Fruit fly (Drosophila melanogaster): Measurements from ENCODE around the gene Prosbeta3.

Gene Prosbeta3

dm6 chr3R:9047561-9048465 lies 41.8 kb upstream of the Prosbeta3 start, which contains the start of gene Rel (continued):
- TF ChIP-seq MESR4 (GFP tag; optimal IDR thresholded peaks at IDR 0.05) (peak; percentile 27), CG11085 (GFP tag; IDR thresholded peaks at IDR 0.05) (no peak), z (GFP tag; IDR thresholded peaks at IDR 0.05) (no peak), Jarid2 (GFP tag; optimal IDR thresholded peaks at IDR 0.05) (peak; percentile 54), Pdp1 (GFP tag; optimal IDR thresholded peaks at IDR 0.05) (peak in 1 of 2 experiments; percentile 23), Max (GFP tag; optimal IDR thresholded peaks at IDR 0.05) (peak; percentile 56), Sox102F (GFP tag; optimal IDR thresholded peaks at IDR 0.05) (peak; percentile 77), CG8290 (GFP tag; optimal IDR thresholded peaks at IDR 0.05) (peak; percentile 39), CG8290 (tag; optimal IDR thresholded peaks at IDR 0.05) (peak in 1 of 2 experiments; percentile 68), CG14860 (GFP tag; IDR thresholded peaks at IDR 0.05; ENCODE audit: partially characterized antibody) (no peak), CG18619 (GFP tag; optimal IDR thresholded peaks at IDR 0.05) (peak; percentile 70), CG4820 (GFP tag; optimal IDR thresholded peaks at IDR 0.05) (peak; percentile 42), GATAe (GFP tag; conservative IDR thresholded peaks at IDR 0.05) (no peak), al (GFP tag; IDR thresholded peaks at IDR 0.05) (no peak), D19B (GFP tag; optimal IDR thresholded peaks at IDR 0.05) (peak; percentile 54), CG8765 (GFP tag; IDR thresholded peaks at IDR 0.05) (no peak), sima (GFP tag; optimal IDR thresholded peaks at IDR 0.05) (no peak), trem (tag; optimal IDR thresholded peaks at IDR 0.05) (peak; percentile 77), odd (GFP tag; optimal IDR thresholded peaks at IDR 0.05) (peak; percentile 12), CG13287 (GFP tag; IDR thresholded peaks at IDR 0.05; ENCODE audit: partially characterized antibody) (no peak), CG32767 (GFP tag; IDR thresholded peaks at IDR 0.05) (no peak), ewg (GFP tag; optimal IDR thresholded peaks at IDR 0.05) (peak; percentile 49), HHEX (GFP tag; optimal IDR thresholded peaks at IDR 0.05) (peak; percentile 11), exex (tag; optimal IDR thresholded peaks at IDR 0.05) (peak; percentile 35), pzg (GFP tag; optimal IDR thresholded peaks at IDR 0.05) (peak; percentile 67), az2 (GFP tag; optimal IDR thresholded peaks at IDR 0.05) (peak; percentile 63), CG30431 (GFP tag; optimal IDR thresholded peaks at IDR 0.05) (peak; percentile 50), run (tag; optimal IDR thresholded peaks at IDR 0.05) (peak; percentile 9), CG1647 (GFP tag; optimal IDR thresholded peaks at IDR 0.05) (peak; percentile 15), CG10959 (GFP tag; IDR thresholded peaks at IDR 0.05) (no peak), nom (GFP tag; optimal IDR thresholded peaks at IDR 0.05) (no peak), zf30C (GFP tag; optimal IDR thresholded peaks at IDR 0.05) (no peak), zen (tag; optimal IDR thresholded peaks at IDR 0.05) (peak; percentile 59), Antp (GFP tag; optimal IDR thresholded peaks at IDR 0.05) (no peak), yki (optimal IDR thresholded peaks at IDR 0.05) (no peak), p53 (GFP tag; optimal IDR thresholded peaks at IDR 0.05) (no peak), CHES-1-like (GFP tag; optimal IDR thresholded peaks at IDR 0.05) (peak; percentile 41), YL-1 (GFP tag; optimal IDR thresholded peaks at IDR 0.05) (peak; percentile 12), gem (tag; optimal IDR thresholded peaks at IDR 0.05) (peak; percentile 89), CG7987 (GFP tag; optimal IDR thresholded peaks at IDR 0.05) (peak; percentile 31), CG17385 (GFP tag; optimal IDR thresholded peaks at IDR 0.05) (peak; percentile 57), twi (tag; optimal IDR thresholded peaks at IDR 0.05) (peak; percentile 66), CG13296 (GFP tag; optimal IDR thresholded peaks at IDR 0.05) (peak; percentile 75), unpg (GFP tag; optimal IDR thresholded peaks at IDR 0.05) (peak; percentile 61), CG10654 (GFP tag; optimal IDR thresholded peaks at IDR 0.05) (peak; percentile 50), Myb (GFP tag; optimal IDR thresholded peaks at IDR 0.05) (peak; percentile 73), CG2116 (GFP tag; optimal IDR thresholded peaks at IDR 0.05) (peak; percentile 33), CG16813 (GFP tag; IDR thresholded peaks at IDR 0.05; ENCODE audit: partially characterized antibody) (no peak), Side (GFP tag; optimal IDR thresholded peaks at IDR 0.05) (peak; percentile 45)

Data from whole organism, embryonic.